Fruit fly (Drosophila melanogaster) whole organism, embryonic: ENCODE data around the gene Cngl.

ENCODE experiments used
- Bgb ChIP-seq: fragments of 200-800 bp; sonication (Bioruptor generic); IDR thresholded peaks from 2 replicates; pipeline ENCODE4 v1.3.6; 2022; ENCODE audit warnings: missing biosample characterization, missing genetic modification characterization; ENCODE audit not compliant: partially characterized antibody
- CG10209 ChIP-seq: fragments of 200-800 bp; sonication (Bioruptor generic); optimal IDR thresholded peaks from 3 replicates; lab custom pipeline; 2017; ENCODE audit warnings: missing biosample characterization, mild to moderate bottlenecking, missing genetic modification characterization, missing genetic modification reagents
- CG1024 ChIP-seq: fragments of 200-800 bp; sonication (Bioruptor generic); IDR thresholded peaks from 2 replicates; pipeline ENCODE4 v1.3.6; 2022; ENCODE audit warnings: missing biosample characterization, missing genetic modification characterization
- CG12071 ChIP-seq: fragments of 200-800 bp; sonication (Bioruptor generic); optimal IDR thresholded peaks from 3 replicates; lab custom pipeline; 2018; ENCODE audit warnings: missing biosample characterization, mild to moderate bottlenecking, missing genetic modification characterization
- CG13424 ChIP-seq: fragments of 200-800 bp; sonication (Bioruptor generic); optimal IDR thresholded peaks from 2 replicates; lab custom pipeline; 2019; ENCODE audit warnings: missing biosample characterization, mild to moderate bottlenecking, missing genetic modification characterization, moderate library complexity
- CG15269 ChIP-seq: fragments of 200-800 bp; sonication (Bioruptor generic); optimal IDR thresholded peaks from 2 replicates; lab custom pipeline; 2018; ENCODE audit warnings: missing biosample characterization, mild to moderate bottlenecking, missing genetic modification characterization, moderate library complexity
- CG17328 ChIP-seq: fragments of 200-800 bp; sonication (Bioruptor generic); IDR thresholded peaks from 2 replicates; pipeline ENCODE4 v1.3.6; 2022; ENCODE audit warnings: missing biosample characterization, missing genetic modification characterization
- CG1792 ChIP-seq: fragments of 200-800 bp; sonication (Bioruptor generic); optimal IDR thresholded peaks from 2 replicates; lab custom pipeline; 2016; ENCODE audit warnings: missing biosample characterization, missing genetic modification characterization
- CG18476 ChIP-seq: fragments of 200-800 bp; sonication (Bioruptor generic); optimal IDR thresholded peaks from 2 replicates; lab custom pipeline; 2016; ENCODE audit warnings: missing biosample characterization, mild to moderate bottlenecking, missing genetic modification characterization
- CG18619 ChIP-seq: fragments of 200-800 bp; sonication (Bioruptor generic); optimal IDR thresholded peaks from 3 replicates; lab custom pipeline; 2017; ENCODE audit warnings: missing biosample characterization, mild to moderate bottlenecking, missing genetic modification characterization
- CG2120 ChIP-seq: fragments of 200-800 bp; sonication (Bioruptor generic); optimal IDR thresholded peaks from 3 replicates; lab custom pipeline; 2016; ENCODE audit warnings: missing biosample characterization, missing genetic modification characterization
- CG2202 ChIP-seq: fragments of 200-800 bp; sonication (Bioruptor generic); optimal IDR thresholded peaks from 2 replicates; lab custom pipeline; 2018; ENCODE audit warnings: missing biosample characterization, mild to moderate bottlenecking, missing genetic modification characterization
- CG3847 ChIP-seq: fragments of 200-800 bp; sonication (Bioruptor generic); IDR thresholded peaks from 2 replicates; pipeline ENCODE4 v1.3.6; 2022; ENCODE audit warnings: missing biosample characterization, missing genetic modification characterization
- CG6765 ChIP-seq: fragments of 200-800 bp; sonication (Bioruptor generic); optimal IDR thresholded peaks from 3 replicates; lab custom pipeline; 2017; ENCODE audit warnings: missing biosample characterization, mild to moderate bottlenecking, missing genetic modification characterization
- CG8359 ChIP-seq: fragments of 200-800 bp; sonication (Bioruptor generic); optimal IDR thresholded peaks from 2 replicates; lab custom pipeline; 2017; ENCODE audit warnings: missing biosample characterization, mild to moderate bottlenecking, missing genetic modification characterization, borderline replicate concordance
- CG9215 ChIP-seq: fragments of 200-800 bp; sonication (Bioruptor generic); IDR thresholded peaks from 2 replicates; pipeline ENCODE4 v1.3.6; 2022; ENCODE audit warnings: missing biosample characterization, missing genetic modification characterization
- CG9727 ChIP-seq: fragments of 200-800 bp; sonication (Bioruptor generic); optimal IDR thresholded peaks from 3 replicates; lab custom pipeline; 2017; ENCODE audit warnings: missing biosample characterization, mild to moderate bottlenecking, missing genetic modification characterization
- D ChIP-seq, 2 experiments: fragments of 200-800 bp in 1 of 2; fragments of >200 bp in 1 of 2; sonication (Bioruptor generic) in 1 of 2; optimal IDR thresholded peaks; 2 replicates in 1 of 2; 3 replicates in 1 of 2; lab custom pipeline; 2017; ENCODE audit warnings: mild to moderate bottlenecking in 1 of 2, missing biosample characterization in 1 of 2, missing genetic modification characterization in 1 of 2, missing genetic modification reagents in 1 of 2
- Deaf1 ChIP-seq: fragments of 200-800 bp; optimal IDR thresholded peaks from 3 replicates; lab custom pipeline; 2019; ENCODE audit warnings: missing biosample characterization, mild to moderate bottlenecking, missing genetic modification characterization, moderate library complexity
- Dfd ChIP-seq, 2 experiments: fragments of >200 bp; optimal IDR thresholded peaks; 2 replicates each; lab custom pipeline; 2017; ENCODE audit warnings: missing biosample characterization in 2 of 2, missing genetic modification characterization in 2 of 2
- Dref ChIP-seq: fragments of 200-800 bp; sonication (Bioruptor generic); IDR thresholded peaks from 2 replicates; pipeline ENCODE4 v1.3.6; 2022; ENCODE audit warnings: missing biosample characterization, missing genetic modification characterization
- Drgx ChIP-seq: fragments of 200-800 bp; sonication (Bioruptor generic); IDR thresholded peaks from 2 replicates; pipeline ENCODE4 v1.3.6; 2022; ENCODE audit warnings: missing biosample characterization, missing genetic modification characterization
- Ets65A ChIP-seq: fragments of 200-800 bp; sonication (Bioruptor generic); peaks from one replicate; lab custom pipeline; 2016; ENCODE audit warnings: missing biosample characterization, missing genetic modification characterization
- Fer1 ChIP-seq: fragments of 200-800 bp; sonication (Bioruptor generic); optimal IDR thresholded peaks from 2 replicates; lab custom pipeline; 2017; ENCODE audit warnings: missing biosample characterization, mild to moderate bottlenecking, missing genetic modification characterization
- Fer3 ChIP-seq: fragments of 200-800 bp; sonication (Bioruptor generic); optimal IDR thresholded peaks from 2 replicates; lab custom pipeline; 2018; ENCODE audit warnings: missing biosample characterization, mild to moderate bottlenecking, missing genetic modification characterization, moderate library complexity
- HLH3B ChIP-seq: fragments of 200-800 bp; sonication (Bioruptor generic); IDR thresholded peaks from 2 replicates; pipeline ENCODE4 v1.3.6; 2022; ENCODE audit warnings: missing biosample characterization, missing genetic modification characterization
- Hmx ChIP-seq: fragments of 200-800 bp; sonication (Bioruptor generic); optimal IDR thresholded peaks from 2 replicates; lab custom pipeline; 2016; ENCODE audit warnings: missing biosample characterization, missing genetic modification characterization
- abd-A ChIP-seq: fragments of 200-800 bp; sonication (Bioruptor generic); optimal IDR thresholded peaks from 3 replicates; lab custom pipeline; 2019; ENCODE audit warnings: missing biosample characterization, mild to moderate bottlenecking, missing genetic modification characterization, moderate library complexity
- al ChIP-seq: fragments of 200-800 bp; sonication (Bioruptor generic); IDR thresholded peaks from 2 replicates; pipeline ENCODE4 v1.3.6; 2022; ENCODE audit warnings: missing biosample characterization, missing genetic modification characterization
- ase ChIP-seq: fragments of 200-800 bp; sonication (Bioruptor generic); IDR thresholded peaks from 3 replicates; pipeline ENCODE4 v1.3.6; 2022; ENCODE audit warnings: missing biosample characterization, missing genetic modification characterization
- dm ChIP-seq: fragments of 200-800 bp; sonication (Bioruptor generic); optimal IDR thresholded peaks from 3 replicates; lab custom pipeline; 2016; ENCODE audit warnings: missing biosample characterization, missing genetic modification characterization
- eve ChIP-seq, 2 experiments: fragments of >200 bp; optimal IDR thresholded peaks; 2 replicates each; lab custom pipeline; 2017; ENCODE audit warnings: missing biosample characterization in 2 of 2, missing genetic modification characterization in 2 of 2
- gem ChIP-seq: fragments of 200-800 bp; sonication (Bioruptor generic); optimal IDR thresholded peaks from 2 replicates; lab custom pipeline; 2019; ENCODE audit warnings: missing biosample characterization, mild to moderate bottlenecking, missing genetic modification characterization, moderate library complexity
- grau ChIP-seq: fragments of 200-800 bp; optimal IDR thresholded peaks from 3 replicates; lab custom pipeline; 2019; ENCODE audit warnings: missing biosample characterization, mild to moderate bottlenecking, missing genetic modification characterization, moderate library complexity
- gsb-n ChIP-seq: fragments of 200-800 bp; sonication (Bioruptor generic); optimal IDR thresholded peaks from 3 replicates; lab custom pipeline; 2018; ENCODE audit warnings: missing biosample characterization, mild to moderate bottlenecking, missing genetic modification characterization
- hth ChIP-seq: fragments of >200 bp; optimal IDR thresholded peaks from 2 replicates; lab custom pipeline; 2017; ENCODE audit warnings: inconsistent platforms
- jigr1 ChIP-seq: fragments of 200-800 bp; sonication (Bioruptor generic); IDR thresholded peaks from 3 replicates; pipeline ENCODE4 v1.3.6; 2022; ENCODE audit warnings: missing biosample characterization, missing genetic modification characterization
- jumu ChIP-seq: fragments of 200-800 bp; sonication (Bioruptor generic); optimal IDR thresholded peaks from 3 replicates; lab custom pipeline; 2016; ENCODE audit warnings: missing biosample characterization, missing genetic modification characterization
- klu ChIP-seq: fragments of 200-800 bp; sonication (Bioruptor generic); IDR thresholded peaks from 2 replicates; pipeline ENCODE4 v1.3.6; 2022; ENCODE audit warnings: missing biosample characterization, missing genetic modification characterization
- pho ChIP-seq: fragments of 200-800 bp; sonication (Bioruptor generic); optimal IDR thresholded peaks from 2 replicates; lab custom pipeline; 2016; ENCODE audit warnings: missing biosample characterization, missing genetic modification characterization
- sim ChIP-seq: fragments of 200-800 bp; sonication (Bioruptor generic); IDR thresholded peaks from 2 replicates; pipeline ENCODE4 v1.3.6; 2022; ENCODE audit warnings: missing biosample characterization, missing genetic modification characterization
- slbo ChIP-seq: fragments of 200-800 bp; sonication (Bioruptor generic); IDR thresholded peaks from 2 replicates; pipeline ENCODE4 v1.3.6; 2022; ENCODE audit warnings: missing biosample characterization, missing genetic modification characterization
- sqz ChIP-seq: fragments of 200-800 bp; sonication (Bioruptor generic); optimal IDR thresholded peaks from 3 replicates; lab custom pipeline; 2018; ENCODE audit warnings: missing biosample characterization, mild to moderate bottlenecking, missing genetic modification characterization
- sug ChIP-seq: fragments of 200-800 bp; optimal IDR thresholded peaks from 2 replicates; lab custom pipeline; 2019; ENCODE audit warnings: missing biosample characterization, mild to moderate bottlenecking, missing genetic modification characterization, moderate library complexity
- tgo ChIP-seq: fragments of 200-800 bp; sonication (Bioruptor generic); IDR thresholded peaks from 3 replicates; pipeline ENCODE4 v1.3.6; 2022; ENCODE audit warnings: missing biosample characterization, missing genetic modification characterization
- toy ChIP-seq: fragments of 200-800 bp; sonication (Bioruptor generic); IDR thresholded peaks from 2 replicates; pipeline ENCODE4 v1.3.6; 2022; ENCODE audit warnings: missing biosample characterization, missing genetic modification characterization

The Cngl gene

DNA sequence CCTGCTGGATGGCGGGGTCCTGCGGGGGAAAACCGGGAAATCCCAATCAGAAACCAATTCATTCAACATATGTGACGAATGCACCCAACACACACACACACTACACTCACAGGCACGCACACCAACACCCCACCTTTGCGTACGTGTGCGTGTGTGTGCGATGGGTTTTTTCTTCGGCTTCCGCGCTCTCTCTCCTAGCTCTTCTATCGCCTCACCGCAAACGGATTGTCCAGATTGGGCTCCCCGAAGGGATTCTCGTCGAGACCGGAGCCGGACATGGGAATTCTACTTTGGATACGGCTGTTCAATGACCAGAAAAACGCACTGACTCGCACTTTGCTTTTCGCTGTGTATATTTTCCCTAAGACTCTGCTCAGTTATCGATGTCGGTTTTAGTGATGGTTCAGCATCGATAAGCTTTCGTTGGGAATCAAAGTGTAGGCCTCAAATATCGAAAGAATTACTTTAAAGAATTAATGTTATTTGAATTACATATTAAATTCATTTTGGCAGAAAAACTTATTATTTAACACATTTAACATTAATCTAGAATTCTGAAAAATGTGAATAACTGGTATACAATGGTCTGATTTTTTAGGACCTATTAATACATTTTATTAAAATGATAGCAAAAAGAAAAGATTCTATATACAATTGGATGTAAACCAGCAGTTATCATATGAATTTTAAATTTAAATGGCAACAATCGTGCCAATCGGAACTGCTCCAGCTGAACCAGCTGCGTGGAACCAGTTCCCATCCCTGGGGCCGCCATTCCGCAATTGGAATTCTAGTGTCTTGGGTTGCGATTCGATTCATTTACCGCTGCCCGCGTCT lies 8.7 kb upstream of the Cngl start, which contains the start of the genes Scamp and Ahcy (continued):
- TF ChIP-seq klu (GFP tag; lab: Robert Waterston, UW) (no peak), tgo (no peak), eve (GFP tag; optimal IDR thresholded peaks at IDR 0.05; lab: Kevin White, UChicago) (no peak)
- TF ChIP-seq, all 482 proteins: peak for 92

DNA sequence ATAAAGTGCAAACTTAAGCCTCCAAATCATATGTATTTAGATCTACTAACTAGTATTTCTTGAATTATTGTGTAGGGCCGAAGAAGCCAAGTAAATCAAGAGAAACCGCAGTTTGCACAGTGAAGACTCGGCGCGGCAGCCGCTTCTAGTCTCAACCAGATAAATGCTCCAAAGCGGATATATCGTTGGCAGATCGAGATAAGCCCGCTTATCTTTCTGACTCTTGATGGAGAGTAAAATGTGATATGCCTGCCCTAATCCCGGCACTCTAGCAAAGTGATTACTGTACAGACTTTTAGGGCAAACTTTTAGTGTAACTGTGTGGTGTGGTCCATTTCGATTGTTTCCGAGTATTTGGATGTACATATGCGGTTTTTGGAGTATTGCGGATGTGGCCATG lies 7.8 kb upstream of the Cngl start:
- TF ChIP-seq al (GFP tag; lab: Robert Waterston, UW): no peak
- no peak for TF ChIP-seq CG2202 (tag; lab: Kevin White, UChicago)
- no peak for TF ChIP-seq Ets65A (GFP tag; lab: Kevin White, UChicago)
- no peak for TF ChIP-seq jigr1 (GFP tag; lab: Robert Waterston, UW)
- peak; percentile 22 for TF ChIP-seq CG2120 (GFP tag; lab: Kevin White, UChicago)
- TF ChIP-seq CG9215 (GFP tag; lab: Robert Waterston, UW): no peak
- TF ChIP-seq CG13424: no peak
- no peak for TF ChIP-seq CG17328
- TF ChIP-seq slbo (GFP tag; lab: Robert Waterston, UW): peak; percentile 53
- TF ChIP-seq CG3847 (GFP tag; lab: Robert Waterston, UW): no peak
- peak; percentile 54 for TF ChIP-seq grau (tag; lab: Kevin White, UChicago)
- TF ChIP-seq Hmx (GFP tag; lab: Kevin White, UChicago): no peak
- TF ChIP-seq Drgx: 0 out of 2 replicates have a peak, but pooled peaks have one; percentile 17
- no peak for TF ChIP-seq toy (GFP tag; lab: Robert Waterston, UW)

DNA sequence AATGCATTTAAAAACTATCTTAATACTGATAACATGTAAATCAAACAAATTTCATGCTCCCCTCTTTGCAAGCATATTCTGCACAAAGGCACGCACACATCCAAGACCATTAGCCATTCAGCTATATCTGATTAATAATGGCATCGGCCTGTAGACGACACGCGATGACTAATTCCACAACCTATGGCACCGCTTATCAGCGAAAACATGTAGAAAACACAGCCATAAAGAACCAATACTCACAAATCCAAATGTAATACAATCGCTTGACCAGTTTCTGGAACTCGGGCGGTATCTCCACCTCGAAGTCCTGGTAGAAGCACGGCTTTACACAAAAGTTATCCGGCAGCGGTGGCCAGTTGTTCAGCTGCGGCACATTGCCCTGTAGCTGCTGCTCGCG lies 7.1 kb upstream of the Cngl start:
- TF ChIP-seq sug (tag; lab: Kevin White, UChicago) (no peak), Dfd (GFP tag; optimal IDR thresholded peaks at IDR 0.05; lab: Kevin White, UChicago) (no peak), Bgb (GFP tag; lab: Robert Waterston, UW) (no peak), CG8359 (GFP tag; lab: Kevin White, UChicago) (no peak), dm (GFP tag; lab: Kevin White, UChicago) (no peak), HLH3B (GFP tag; lab: Robert Waterston, UW) (no peak)

DNA sequence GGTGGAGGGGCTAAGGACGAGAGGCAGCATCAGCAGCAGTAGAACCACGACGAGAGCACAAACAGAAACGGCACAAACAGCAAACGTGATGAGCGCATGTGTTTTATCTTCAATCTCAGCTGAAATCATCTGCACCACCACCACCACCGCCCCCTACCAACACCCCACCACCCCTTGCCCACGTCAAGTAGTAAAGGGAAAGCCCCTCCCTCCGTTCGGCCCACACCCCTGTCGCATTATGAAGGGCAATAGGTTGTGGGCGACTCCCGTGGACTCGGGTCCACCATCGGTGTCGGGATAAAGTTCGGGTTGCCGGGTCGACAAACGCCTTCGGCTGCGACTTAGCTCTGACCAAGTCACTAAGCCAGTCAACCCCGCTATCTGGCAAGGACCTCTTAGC lies 2.5 kb upstream of the Cngl start:
- TF ChIP-seq al (GFP tag; lab: Robert Waterston, UW) (no peak), jumu (GFP tag; lab: Kevin White, UChicago) (no peak), ase (no peak), gsb-n (no peak), gem (tag; lab: Kevin White, UChicago) (no peak), CG1024 (GFP tag; lab: Robert Waterston, UW) (no peak), CG18619 (GFP tag; lab: Kevin White, UChicago) (no peak), CG12071 (GFP tag; lab: Kevin White, UChicago) (peak; percentile 25), sqz (GFP tag; lab: Kevin White, UChicago) (no peak), Deaf1 (tag; lab: Kevin White, UChicago) (peak; percentile 92), slbo (GFP tag; lab: Robert Waterston, UW) (no peak), Fer1 (GFP tag; lab: Kevin White, UChicago) (no peak), Dref (GFP tag; lab: Robert Waterston, UW) (no peak), D (optimal IDR thresholded peaks at IDR 0.05; lab: Kevin White, UChicago) (no peak), D (GFP tag; optimal IDR thresholded peaks at IDR 0.05; lab: Kevin White, UChicago) (no peak), CG18476 (GFP tag; lab: Kevin White, UChicago) (no peak), CG9727 (no peak), CG1792 (GFP tag; lab: Kevin White, UChicago) (no peak), Fer3 (no peak), CG10209 (no peak), CG6765 (no peak), pho (GFP tag; lab: Kevin White, UChicago) (no peak), sim (GFP tag; lab: Robert Waterston, UW) (no peak), abd-A (tag; lab: Kevin White, UChicago) (peak; percentile 90), hth (no peak), CG15269 (tag; lab: Kevin White, UChicago) (no peak)
